Fruit fly (Drosophila melanogaster): ENCODE data around the gene CG11122.

dm6 chrX:11137566-11138186 is 13.2 kb upstream of the CG11122 start, which contains the start of gene CDK2AP1:
- no peak for TF ChIP-seq Dif (GFP tag; optimal IDR thresholded peaks at IDR 0.05; ENCODE audit: partially characterized antibody)
- TF ChIP-seq lola (GFP tag; optimal IDR thresholded peaks at IDR 0.05): no peak
- no peak for TF ChIP-seq jim (GFP tag; optimal IDR thresholded peaks at IDR 0.05)
- TF ChIP-seq Vsx2 (GFP tag; optimal IDR thresholded peaks at IDR 0.05; ENCODE audit: partially characterized antibody): no peak
- TF ChIP-seq br (GFP tag; optimal IDR thresholded peaks at IDR 0.05): no peak
- no peak for TF ChIP-seq Hr83 (GFP tag; optimal IDR thresholded peaks at IDR 0.05; ENCODE audit: poor library complexity, severe bottlenecking)
- no peak for TF ChIP-seq ey (GFP tag; optimal IDR thresholded peaks at IDR 0.05)
- no peak for TF ChIP-seq Abd-B (GFP tag; optimal IDR thresholded peaks at IDR 0.05)
- TF ChIP-seq Hnf4 (GFP tag; optimal IDR thresholded peaks at IDR 0.05): no peak
- no peak for TF ChIP-seq Jra (GFP tag; optimal IDR thresholded peaks at IDR 0.05)
- no peak for TF ChIP-seq Dfd (GFP tag; optimal IDR thresholded peaks at IDR 0.05)
- no peak for TF ChIP-seq usp (GFP tag; optimal IDR thresholded peaks at IDR 0.05)
- peak; percentile 5 for TF ChIP-seq h (GFP tag; optimal IDR thresholded peaks at IDR 0.05)
